Worm (Caenorhabditis elegans): Measurements from ENCODE around the gene gbh-2.

- TF ChIP-seq mab-5 (tag; optimal IDR thresholded peaks at IDR 0.05) (no peak), ztf-1 (GFP tag; conservative IDR thresholded peaks at IDR 0.05) (no peak), lin-13 (GFP tag; optimal IDR thresholded peaks at IDR 0.05) (no peak), ama-1 (optimal IDR thresholded peaks at IDR 0.05) (no peak), unc-39 (tag; optimal IDR thresholded peaks at IDR 0.05) (no peak), skn-1 (tag; optimal IDR thresholded peaks at IDR 0.05) (no peak), snpc-4 (tag; optimal IDR thresholded peaks at IDR 0.05) (no peak), egl-27 (tag; optimal IDR thresholded peaks at IDR 0.05) (no peak), nhr-23 (tag; optimal IDR thresholded peaks at IDR 0.05) (no peak)
Measured at ce11 chrII:8498173-8498572, 12.5 kb downstream of the gbh-2 start.
